Fruit fly (Drosophila melanogaster) whole organism, prepupa: ENCODE results near the gene CG12725.
A peak's percentile ranks its signal among the peaks of the same experiment; 100 is the strongest.

Experiments
- Blimp-1 ChIP-seq: fragments of 200-800 bp; sonication (Bioruptor generic); optimal IDR thresholded peaks from 3 replicates; lab custom pipeline; 2017; ENCODE audit warnings: missing biosample characterization, missing genetic modification characterization, mild to moderate bottlenecking, moderate library complexity, missing genetic modification reagents
- CG10631 ChIP-seq: fragments of 200-800 bp; sonication (Bioruptor generic); optimal IDR thresholded peaks from 2 replicates; lab custom pipeline; 2016; ENCODE audit warnings: missing biosample characterization, missing genetic modification characterization
- CG11294 ChIP-seq: fragments of 200-800 bp; sonication (Bioruptor generic); IDR thresholded peaks from 2 replicates; pipeline ENCODE4 v1.3.6; 2022; ENCODE audit warnings: missing biosample characterization, missing genetic modification characterization
- CG11902 ChIP-seq: fragments of 200-800 bp; sonication (Bioruptor generic); optimal IDR thresholded peaks from 3 replicates; lab custom pipeline; 2016; ENCODE audit warnings: missing biosample characterization, missing genetic modification characterization
- CG15336 ChIP-seq: fragments of 200-800 bp; sonication (Bioruptor generic); IDR thresholded peaks from 2 replicates; pipeline ENCODE4 v1.3.6; 2022; ENCODE audit warnings: missing biosample characterization, missing genetic modification characterization
- CG1621 ChIP-seq: fragments of 200-800 bp; sonication (Bioruptor generic); optimal IDR thresholded peaks from 3 replicates; lab custom pipeline; 2018; ENCODE audit warnings: missing biosample characterization, mild to moderate bottlenecking, missing genetic modification characterization
- CG16779 ChIP-seq: fragments of 200-800 bp; sonication (Bioruptor generic); optimal IDR thresholded peaks from 3 replicates; lab custom pipeline; 2017; ENCODE audit warnings: missing biosample characterization, mild to moderate bottlenecking, missing genetic modification characterization
- CG3032 ChIP-seq: fragments of 200-800 bp; optimal IDR thresholded peaks from 2 replicates; lab custom pipeline; 2019; ENCODE audit warnings: missing biosample characterization, mild to moderate bottlenecking, missing genetic modification characterization, moderate library complexity
- CG31627 ChIP-seq: fragments of 200-800 bp; sonication (Bioruptor generic); optimal IDR thresholded peaks from 3 replicates; lab custom pipeline; 2016; ENCODE audit warnings: missing biosample characterization, missing genetic modification characterization
- CG32006 ChIP-seq: fragments of 200-800 bp; sonication (Bioruptor generic); optimal IDR thresholded peaks from 3 replicates; lab custom pipeline; 2017; ENCODE audit warnings: missing biosample characterization, mild to moderate bottlenecking, missing genetic modification characterization
- CG3919 ChIP-seq: fragments of 200-800 bp; sonication (Bioruptor generic); optimal IDR thresholded peaks from 3 replicates; lab custom pipeline; 2016; ENCODE audit warnings: missing biosample characterization, missing genetic modification characterization
- CG4318 ChIP-seq: fragments of 200-800 bp; sonication (Bioruptor generic); optimal IDR thresholded peaks from 3 replicates; lab custom pipeline; 2017; ENCODE audit warnings: missing biosample characterization, mild to moderate bottlenecking, missing genetic modification characterization
- CG6163 ChIP-seq: fragments of 200-800 bp; sonication (Bioruptor generic); IDR thresholded peaks from 3 replicates; pipeline ENCODE4 v1.3.6; 2022; ENCODE audit warnings: missing biosample characterization, missing genetic modification characterization
- CG6792 ChIP-seq: fragments of 200-800 bp; sonication (Bioruptor generic); optimal IDR thresholded peaks from 3 replicates; lab custom pipeline; 2016; ENCODE audit warnings: missing biosample characterization, missing genetic modification characterization
- CG6808 ChIP-seq: fragments of 200-800 bp; sonication (Bioruptor generic); optimal IDR thresholded peaks from 3 replicates; lab custom pipeline; 2017; ENCODE audit warnings: missing biosample characterization, missing genetic modification characterization, mild to moderate bottlenecking, moderate library complexity, missing genetic modification reagents
- CG6854 ChIP-seq: fragments of 200-800 bp; sonication (Bioruptor generic); optimal IDR thresholded peaks from 2 replicates; lab custom pipeline; 2017; ENCODE audit warnings: missing biosample characterization, mild to moderate bottlenecking, missing genetic modification characterization
- CG7368 ChIP-seq: fragments of 200-800 bp; sonication (Bioruptor generic); optimal IDR thresholded peaks from 3 replicates; lab custom pipeline; 2016; ENCODE audit warnings: missing biosample characterization, missing genetic modification characterization
- CG8119 ChIP-seq: fragments of 200-800 bp; sonication (Bioruptor generic); IDR thresholded peaks from 3 replicates; pipeline ENCODE4 v1.3.6; 2022; ENCODE audit warnings: missing biosample characterization, missing genetic modification characterization
- CG8319 ChIP-seq: fragments of 200-800 bp; sonication (Bioruptor generic); optimal IDR thresholded peaks from 3 replicates; lab custom pipeline; 2016; ENCODE audit warnings: missing biosample characterization, missing genetic modification characterization
- CG9139 ChIP-seq: fragments of 200-800 bp; sonication (Bioruptor generic); optimal IDR thresholded peaks from 3 replicates; lab custom pipeline; 2017; ENCODE audit warnings: missing biosample characterization, mild to moderate bottlenecking, missing genetic modification characterization
- Ets96B ChIP-seq: fragments of 200-800 bp; optimal IDR thresholded peaks from 2 replicates; lab custom pipeline; 2019; ENCODE audit warnings: missing biosample characterization, mild to moderate bottlenecking, missing genetic modification characterization, moderate library complexity
- Gug ChIP-seq: fragments of 200-800 bp; sonication (Bioruptor generic); IDR thresholded peaks from 2 replicates; pipeline ENCODE4 v1.3.6; 2022; ENCODE audit warnings: missing biosample characterization, missing genetic modification characterization
- Hr38 ChIP-seq: sonication (Bioruptor generic); optimal IDR thresholded peaks from 2 replicates; lab custom pipeline; 2016; ENCODE audit warnings: missing biosample characterization, missing genetic modification characterization
- Hr39 ChIP-seq: fragments of 200-800 bp; sonication (Bioruptor generic); optimal IDR thresholded peaks from 2 replicates; lab custom pipeline; 2016; ENCODE audit warnings: missing biosample characterization, missing genetic modification characterization
- Hr4 ChIP-seq: fragments of 200-800 bp; sonication (Bioruptor generic); optimal IDR thresholded peaks from 3 replicates; lab custom pipeline; 2016; ENCODE audit warnings: missing biosample characterization, missing genetic modification characterization
- Lpt ChIP-seq: fragments of 200-800 bp; sonication (Bioruptor generic); optimal IDR thresholded peaks from 3 replicates; lab custom pipeline; 2016; ENCODE audit warnings: missing biosample characterization, missing genetic modification characterization
- Met ChIP-seq: fragments of 200-800 bp; sonication (Bioruptor generic); optimal IDR thresholded peaks from 3 replicates; lab custom pipeline; 2016; ENCODE audit warnings: missing biosample characterization, missing genetic modification characterization
- OdsH ChIP-seq: fragments of 200-800 bp; sonication (Bioruptor generic); optimal IDR thresholded peaks from 3 replicates; lab custom pipeline; 2016; ENCODE audit warnings: missing biosample characterization, missing genetic modification characterization
- Smox ChIP-seq: fragments of 200-800 bp; sonication (Bioruptor generic); optimal IDR thresholded peaks from 3 replicates; lab custom pipeline; 2016; ENCODE audit warnings: missing biosample characterization, missing genetic modification characterization
- Sox102F ChIP-seq: fragments of 200-800 bp; sonication (Bioruptor generic); optimal IDR thresholded peaks from 2 replicates; lab custom pipeline; 2016; ENCODE audit warnings: missing biosample characterization, mild to moderate bottlenecking, missing genetic modification characterization
- Sox14 ChIP-seq: fragments of 200-800 bp; sonication (Bioruptor generic); optimal IDR thresholded peaks from 3 replicates; lab custom pipeline; 2016; ENCODE audit warnings: missing biosample characterization, missing genetic modification characterization
- Sox15 ChIP-seq: fragments of 200-800 bp; sonication (Bioruptor generic); optimal IDR thresholded peaks from 3 replicates; lab custom pipeline; 2016; ENCODE audit warnings: missing biosample characterization, missing genetic modification characterization
- acj6 ChIP-seq: fragments of 200-800 bp; sonication (Bioruptor generic); optimal IDR thresholded peaks from 3 replicates; lab custom pipeline; 2016; ENCODE audit warnings: missing biosample characterization, missing genetic modification characterization
- cyc ChIP-seq: fragments of 200-800 bp; sonication (Bioruptor generic); optimal IDR thresholded peaks from 3 replicates; lab custom pipeline; 2016; ENCODE audit warnings: missing biosample characterization, missing genetic modification characterization
- dac ChIP-seq: fragments of 200-800 bp; sonication (Bioruptor generic); optimal IDR thresholded peaks from 2 replicates; lab custom pipeline; 2017; ENCODE audit warnings: missing biosample characterization, mild to moderate bottlenecking, missing genetic modification characterization
- eg ChIP-seq: fragments of 200-800 bp; sonication (Bioruptor generic); IDR thresholded peaks from 3 replicates; pipeline ENCODE4 v1.3.6; 2022; ENCODE audit warnings: missing biosample characterization, missing genetic modification characterization
- esn ChIP-seq: fragments of 200-800 bp; sonication (Bioruptor generic); optimal IDR thresholded peaks from 2 replicates; lab custom pipeline; 2016; ENCODE audit warnings: missing biosample characterization, mild to moderate bottlenecking, missing genetic modification characterization, moderate library complexity
- fd59A ChIP-seq: fragments of 200-800 bp; sonication (Bioruptor generic); optimal IDR thresholded peaks from 2 replicates; lab custom pipeline; 2017; ENCODE audit warnings: missing biosample characterization, mild to moderate bottlenecking, missing genetic modification characterization, missing genetic modification reagents
- fd85E ChIP-seq: fragments of 200-800 bp; sonication (Bioruptor generic); optimal IDR thresholded peaks from 3 replicates; lab custom pipeline; 2016; ENCODE audit warnings: missing biosample characterization, missing genetic modification characterization
- pdm3 ChIP-seq: fragments of 200-800 bp; sonication (Bioruptor generic); optimal IDR thresholded peaks from 3 replicates; lab custom pipeline; 2016; ENCODE audit warnings: missing biosample characterization, missing genetic modification characterization
- ss ChIP-seq, 2 experiments: fragments of 200-800 bp; sonication (Bioruptor generic); optimal IDR thresholded peaks; 2 replicates in 1 of 2; 3 replicates in 1 of 2; lab custom pipeline; 2017 to 2018; ENCODE audit warnings: mild to moderate bottlenecking in 2 of 2, missing biosample characterization in 2 of 2, missing genetic modification characterization in 2 of 2, moderate library complexity in 1 of 2
- topi ChIP-seq: fragments of 200-800 bp; sonication (Bioruptor generic); optimal IDR thresholded peaks from 3 replicates; lab custom pipeline; 2016; ENCODE audit warnings: missing biosample characterization, missing genetic modification characterization
- vri ChIP-seq: fragments of 200-800 bp; sonication (Bioruptor generic); optimal IDR thresholded peaks from 3 replicates; lab custom pipeline; 2016; ENCODE audit warnings: missing biosample characterization, mild to moderate bottlenecking, missing genetic modification characterization

Gene CG12725

DNA sequence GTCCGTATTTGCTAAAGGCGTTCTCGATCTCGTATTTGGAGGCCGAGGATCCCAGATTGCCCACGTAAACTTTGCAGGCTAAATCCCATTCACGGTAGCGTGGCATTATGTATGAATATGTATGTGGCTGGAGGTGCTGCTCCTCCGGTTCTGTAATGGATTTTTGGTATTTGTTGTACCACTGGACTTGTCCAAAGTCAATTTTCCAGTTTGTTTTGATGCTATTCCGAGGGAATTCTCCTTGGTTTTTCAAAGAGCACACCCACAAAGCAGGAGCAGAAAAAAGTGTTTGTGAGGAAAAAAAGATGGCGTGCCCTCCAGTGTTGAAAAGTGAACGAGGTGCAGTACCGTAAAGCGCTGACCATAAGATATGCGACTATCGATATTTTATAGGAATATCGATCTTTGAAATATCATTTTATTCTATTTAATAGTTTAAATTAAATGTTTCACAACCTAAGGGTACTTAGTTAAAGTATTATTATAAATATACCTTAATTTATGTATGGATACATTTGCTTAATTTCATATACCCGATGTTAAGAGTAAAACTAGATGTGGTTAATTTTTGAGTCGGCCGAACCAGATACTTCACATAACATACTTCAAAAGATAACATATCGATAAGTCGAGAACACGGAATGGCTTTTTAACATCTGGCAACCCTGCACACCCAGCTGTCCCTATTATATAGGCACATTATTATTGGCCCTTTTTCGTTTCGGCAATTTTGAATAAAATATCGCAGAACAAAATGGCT, 17.9 kb downstream of the CG12725 start, which contains the start of the genes Rbp1-like and Tim9a (continued):
- peak; percentile 52 for TF ChIP-seq esn
- TF ChIP-seq CG4318 (GFP tag; lab: Kevin White, UChicago) = no peak
- TF ChIP-seq Sox15 (GFP tag; lab: Kevin White, UChicago) = no peak
- peak; percentile 59 for TF ChIP-seq vri (GFP tag; lab: Kevin White, UChicago)
- TF ChIP-seq CG15336 (GFP tag; lab: Robert Waterston, UW) = no peak
- peak; percentile 64 for TF ChIP-seq CG10631 (GFP tag; lab: Kevin White, UChicago)
- TF ChIP-seq Hr38 = no peak
- TF ChIP-seq CG32006 (GFP tag; lab: Kevin White, UChicago) = peak; percentile 14
- peak; percentile 21 for TF ChIP-seq cyc (GFP tag; lab: Kevin White, UChicago)
- no peak for TF ChIP-seq CG6163
- TF ChIP-seq dac (GFP tag; lab: Kevin White, UChicago) = no peak
- peak; percentile 7 for TF ChIP-seq CG6808
- no peak for TF ChIP-seq CG31627 (GFP tag; lab: Kevin White, UChicago)
- no peak for TF ChIP-seq CG8119
- TF ChIP-seq Hr39 (GFP tag; lab: Kevin White, UChicago) = peak; percentile 3
- TF ChIP-seq CG11902 (GFP tag; lab: Kevin White, UChicago) = no peak
- TF ChIP-seq eg (GFP tag; lab: Robert Waterston, UW) = no peak
- no peak for TF ChIP-seq CG11294
- TF ChIP-seq fd59A = no peak
- TF ChIP-seq CG8319 (GFP tag; lab: Kevin White, UChicago) = no peak
- no peak for TF ChIP-seq Lpt (GFP tag; lab: Kevin White, UChicago)
- no peak for TF ChIP-seq CG9139

DNA sequence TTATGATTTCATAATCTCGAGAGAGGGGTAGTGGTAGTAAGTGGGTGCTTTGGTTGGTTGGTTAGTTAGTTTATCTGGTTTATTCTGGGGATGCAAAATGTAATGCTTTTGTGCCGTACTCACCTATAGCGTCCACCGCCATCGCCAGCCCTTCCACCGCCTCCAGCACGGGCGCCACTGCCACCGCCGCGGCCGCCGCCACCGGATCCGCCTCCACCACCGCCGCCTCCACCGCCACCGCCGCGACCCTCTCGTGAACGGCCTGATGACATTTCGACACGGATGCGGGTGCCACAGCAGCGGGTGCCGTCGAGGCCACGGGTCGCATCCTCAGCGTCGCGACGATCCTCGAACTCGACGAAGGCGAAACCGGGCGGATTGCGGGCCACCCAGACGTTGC, 18.5 kb downstream of the CG12725 start:
- TF ChIP-seq fd85E = no peak
- no peak for TF ChIP-seq eg (GFP tag; lab: Robert Waterston, UW)
- TF ChIP-seq pdm3 (GFP tag; lab: Kevin White, UChicago) = no peak
- TF ChIP-seq Blimp-1 = no peak
- no peak for TF ChIP-seq acj6 (GFP tag; lab: Kevin White, UChicago)
- TF ChIP-seq CG31627 (GFP tag; lab: Kevin White, UChicago) = no peak
- no peak for TF ChIP-seq Sox102F
- TF ChIP-seq CG32006 (GFP tag; lab: Kevin White, UChicago) = no peak

DNA sequence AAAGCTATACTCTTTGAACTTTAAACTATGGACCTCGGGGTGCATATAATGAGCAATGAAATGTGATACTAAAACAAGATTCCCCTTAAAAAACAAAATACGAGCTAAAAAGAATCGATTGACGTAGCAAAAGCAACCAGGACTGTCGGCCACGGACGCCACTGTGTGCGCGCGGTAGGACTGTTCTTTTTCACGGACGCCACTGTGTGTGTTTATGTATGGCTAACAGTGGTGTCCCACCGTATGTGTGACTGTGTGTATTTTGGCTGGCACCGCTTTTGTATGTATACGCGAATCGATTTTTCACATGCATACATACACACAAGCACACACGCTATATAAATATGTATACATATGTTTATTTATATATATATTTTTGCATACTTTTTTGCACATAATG, 18.9 kb downstream of the CG12725 start:
- TF ChIP-seq esn (peak; percentile 74), ss (GFP tag; optimal IDR thresholded peaks at IDR 0.05; lab: Kevin White, UChicago) (peak; percentile 56 to 62), CG7368 (GFP tag; lab: Kevin White, UChicago) (peak; percentile 35), CG9139 (peak; percentile 46), Sox102F (peak; percentile 37), pdm3 (GFP tag; lab: Kevin White, UChicago) (peak; percentile 73), CG6808 (peak; percentile 59), topi (peak; percentile 67), CG32006 (GFP tag; lab: Kevin White, UChicago) (peak; percentile 39), Met (GFP tag; lab: Kevin White, UChicago) (peak; percentile 74), CG16779 (tag; lab: Kevin White, UChicago) (no peak), cyc (GFP tag; lab: Kevin White, UChicago) (peak; percentile 71), fd85E (no peak), Gug (GFP tag; lab: Robert Waterston, UW) (peak; percentile 36; the same call in 1 of the 2 replicates), Hr39 (GFP tag; lab: Kevin White, UChicago) (peak; percentile 73), OdsH (GFP tag; lab: Kevin White, UChicago) (peak; percentile 59), CG6163 (peak; percentile 76), CG1621 (peak; percentile 36), CG11294 (no peak), CG4318 (GFP tag; lab: Kevin White, UChicago) (no peak), CG6854 (GFP tag; lab: Kevin White, UChicago) (peak; percentile 14), CG3032 (tag; lab: Kevin White, UChicago) (peak; percentile 15), Hr38 (peak; percentile 46), Sox14 (GFP tag; lab: Kevin White, UChicago) (peak; percentile 69), CG6792 (GFP tag; lab: Kevin White, UChicago) (peak; percentile 48), CG15336 (GFP tag; lab: Robert Waterston, UW) (0 out of 2 replicates have a peak, but pooled peaks have one; percentile 23), CG10631 (GFP tag; lab: Kevin White, UChicago) (peak; percentile 50), Hr4 (GFP tag; lab: Kevin White, UChicago) (peak; percentile 51), CG3919 (GFP tag; lab: Kevin White, UChicago) (peak; percentile 71), Ets96B (tag; lab: Kevin White, UChicago) (peak; percentile 18), dac (GFP tag; lab: Kevin White, UChicago) (peak; percentile 33), Smox (peak; percentile 64), CG8319 (GFP tag; lab: Kevin White, UChicago) (peak; percentile 49), eg (GFP tag; lab: Robert Waterston, UW) (peak; percentile 63; the same call in 2 of the 3 replicates)
